Worm (Caenorhabditis elegans): ENCODE data around the gene ZC239.13.

Gene ZC239.13

ce11 chrII:3225780-3226179 is 3.1 kb upstream of the ZC239.13 start, which contains the start of gene ZC239.17:
Gene ZC239.17, minus strand, starts transcription at chrII:3225880.
- TF ChIP-seq nhr-232 (tag; optimal IDR thresholded peaks at IDR 0.05) (no peak), dve-1 (tag; optimal IDR thresholded peaks at IDR 0.05) (no peak), che-1 (tag; optimal IDR thresholded peaks at IDR 0.05) (no peak), nhr-11 (tag; optimal IDR thresholded peaks at IDR 0.05) (no peak), ceh-24 (tag; optimal IDR thresholded peaks at IDR 0.05) (no peak), unc-42 (tag; optimal IDR thresholded peaks at IDR 0.05) (no peak), unc-3 (GFP tag; conservative IDR thresholded peaks at IDR 0.05) (no peak), unc-3 (tag; optimal IDR thresholded peaks at IDR 0.05) (no peak), pha-2 (tag; optimal IDR thresholded peaks at IDR 0.05) (no peak), sox-4 (tag; optimal IDR thresholded peaks at IDR 0.05) (no peak), hlh-6 (tag; optimal IDR thresholded peaks at IDR 0.05) (no peak), ceh-18 (tag; optimal IDR thresholded peaks at IDR 0.05) (no peak), unc-55 (GFP tag; optimal IDR thresholded peaks at IDR 0.05) (no peak), pag-3 (tag; optimal IDR thresholded peaks at IDR 0.05; ENCODE audit: borderline replicate concordance) (no peak)

- no peak for TF ChIP-seq hlh-30 (tag; optimal IDR thresholded peaks at IDR 0.05; ENCODE audit: insufficient read depth)
- TF ChIP-seq unc-86 (tag; optimal IDR thresholded peaks at IDR 0.05), result no peak
- no peak for TF ChIP-seq K02D7.2 (tag; optimal IDR thresholded peaks at IDR 0.05)
- no peak for TF ChIP-seq odd-2 (tag; optimal IDR thresholded peaks at IDR 0.05)
- TF ChIP-seq sox-2 (GFP tag; IDR thresholded peaks at IDR 0.05), result no peak
- no peak for TF ChIP-seq ceh-2 (tag; optimal IDR thresholded peaks at IDR 0.05)
- TF ChIP-seq pax-1 (tag; optimal IDR thresholded peaks at IDR 0.05), result no peak
- no peak for TF ChIP-seq pha-2 (tag; optimal IDR thresholded peaks at IDR 0.05)
- no peak for TF ChIP-seq nhr-11 (tag; optimal IDR thresholded peaks at IDR 0.05)
- no peak for TF ChIP-seq ets-4 (tag; optimal IDR thresholded peaks at IDR 0.05)
- TF ChIP-seq npax-4 (tag; optimal IDR thresholded peaks at IDR 0.05), result no peak
- no peak for TF ChIP-seq lim-6 (tag; optimal IDR thresholded peaks at IDR 0.05)
- no peak for TF ChIP-seq dve-1 (tag; optimal IDR thresholded peaks at IDR 0.05)
Observed at ce11 chrII:3225200-3225599, 2.6 kb upstream of the ZC239.13 start, which contains the start of gene ZC239.16. Gene ZC239.16, minus strand, starts transcription at chrII:3225319.

- TF ChIP-seq hlh-15 (tag; optimal IDR thresholded peaks at IDR 0.05), result no peak
- no peak for TF ChIP-seq unc-42 (tag; optimal IDR thresholded peaks at IDR 0.05)
- TF ChIP-seq hlh-6 (tag; optimal IDR thresholded peaks at IDR 0.05), result no peak
- TF ChIP-seq Y22D7AL.16 (tag; optimal IDR thresholded peaks at IDR 0.05), result no peak
- no peak for TF ChIP-seq ceh-19 (GFP tag; optimal IDR thresholded peaks at IDR 0.05)
- TF ChIP-seq mec-3 (tag; optimal IDR thresholded peaks at IDR 0.05; ENCODE audit: borderline replicate concordance), result no peak
- TF ChIP-seq ceh-45 (GFP tag; IDR thresholded peaks at IDR 0.05), result no peak
- TF ChIP-seq ama-1 (optimal IDR thresholded peaks at IDR 0.05), result no peak
- no peak for TF ChIP-seq pqm-1 (tag; optimal IDR thresholded peaks at IDR 0.05)
- TF ChIP-seq ceh-2 (tag; optimal IDR thresholded peaks at IDR 0.05), result no peak
- TF ChIP-seq pha-4 (tag; optimal IDR thresholded peaks at IDR 0.05), result no peak
- TF ChIP-seq ref-2 (tag; optimal IDR thresholded peaks at IDR 0.05), result no peak
- TF ChIP-seq hlh-8 (tag; optimal IDR thresholded peaks at IDR 0.05), result no peak
- TF ChIP-seq K02D7.2 (tag; optimal IDR thresholded peaks at IDR 0.05), result no peak
- no peak for TF ChIP-seq C38D4.7 (GFP tag; optimal IDR thresholded peaks at IDR 0.05)
- TF ChIP-seq F13H6.1 (tag; optimal IDR thresholded peaks at IDR 0.05), result no peak
- TF ChIP-seq ceh-34 (tag; optimal IDR thresholded peaks at IDR 0.05), result no peak
- TF ChIP-seq pha-2 (tag; optimal IDR thresholded peaks at IDR 0.05), result no peak
- no peak for TF ChIP-seq ceh-24 (tag; optimal IDR thresholded peaks at IDR 0.05)
- no peak for TF ChIP-seq madf-2 (tag; optimal IDR thresholded peaks at IDR 0.05)
Observed at ce11 chrII:3224631-3225030, 2.0 kb upstream of the ZC239.13 start, which contains the start of gene ZC239.15. Gene ZC239.15, minus strand, starts transcription at chrII:3224731.

- TF ChIP-seq dve-1 (tag; optimal IDR thresholded peaks at IDR 0.05) (no peak), fax-1 (tag; optimal IDR thresholded peaks at IDR 0.05) (no peak), ets-4 (tag; optimal IDR thresholded peaks at IDR 0.05) (no peak), ttx-3 (tag; optimal IDR thresholded peaks at IDR 0.05) (no peak), nhr-232 (tag; optimal IDR thresholded peaks at IDR 0.05) (no peak), syd-9 (tag; optimal IDR thresholded peaks at IDR 0.05) (no peak), unc-3 (GFP tag; conservative IDR thresholded peaks at IDR 0.05) (no peak), unc-3 (tag; optimal IDR thresholded peaks at IDR 0.05) (no peak), K02D7.2 (tag; optimal IDR thresholded peaks at IDR 0.05) (no peak), K09A11.1 (tag; optimal IDR thresholded peaks at IDR 0.05; ENCODE audit: insufficient read depth) (no peak), ceh-34 (tag; optimal IDR thresholded peaks at IDR 0.05) (no peak), ceh-18 (tag; optimal IDR thresholded peaks at IDR 0.05) (no peak), hlh-8 (tag; optimal IDR thresholded peaks at IDR 0.05) (no peak), pros-1 (tag; optimal IDR thresholded peaks at IDR 0.05) (no peak), elt-2 (tag; optimal IDR thresholded peaks at IDR 0.05) (no peak), eyg-1 (tag; optimal IDR thresholded peaks at IDR 0.05) (no peak), nhr-11 (tag; optimal IDR thresholded peaks at IDR 0.05) (no peak), ceh-2 (tag; optimal IDR thresholded peaks at IDR 0.05) (no peak), elt-4 (tag; optimal IDR thresholded peaks at IDR 0.05) (no peak), ama-1 (optimal IDR thresholded peaks at IDR 0.05) (no peak), ceh-6 (GFP tag; optimal IDR thresholded peaks at IDR 0.05) (no peak)
Observed at ce11 chrII:3221730-3222129, 909 bp downstream of the ZC239.13 start, which contains the start of gene ZC239.14. Gene ZC239.14, minus strand, starts transcription at chrII:3222034.
